Worm (Caenorhabditis elegans) whole organism, young adult: Measurements from ENCODE around the gene T22E5.6.
A peak's percentile ranks its signal among the peaks of the same experiment; 100 is the strongest.

ENCODE experiments used
- B0019.2 ChIP-seq: fragments of 200-800 bp; sonication (Bioruptor generic); conservative IDR thresholded peaks from 2 replicates; pipeline ENCODE4 v1.3.6; 2022; ENCODE audit warnings: missing genetic modification reagents, missing genetic modification characterization, missing compliant biosample characterization
- B0035.1 ChIP-seq: sonication (generic microtip); optimal IDR thresholded peaks from 2 replicates; lab custom pipeline; 2016; ENCODE audit warnings: missing genetic modification characterization, mild to moderate bottlenecking, missing compliant biosample characterization, missing genotype, missing genetic modification reagents
- B0336.3 ChIP-seq: fragments of 200-800 bp; sonication (Bioruptor generic); IDR thresholded peaks from 2 replicates; pipeline ENCODE4 v1.3.6; 2022; ENCODE audit warnings: missing genetic modification characterization, missing compliant biosample characterization
- C06A6.2 ChIP-seq: fragments of 200-800 bp; sonication (Bioruptor generic); conservative IDR thresholded peaks from 2 replicates; pipeline ENCODE4 v1.3.6; 2022; ENCODE audit warnings: missing genetic modification characterization, missing compliant biosample characterization
- D2030.7 ChIP-seq: fragments of 200-800 bp; sonication (Bioruptor generic); IDR thresholded peaks from 2 replicates; pipeline ENCODE4 v1.3.6; 2022; ENCODE audit warnings: missing genetic modification reagents, missing genetic modification characterization, missing compliant biosample characterization
- F10E7.11 ChIP-seq: sonication (generic microtip); optimal IDR thresholded peaks from 2 replicates; lab custom pipeline; 2017; ENCODE audit warnings: mild to moderate bottlenecking, missing genetic modification characterization, moderate library complexity, missing compliant biosample characterization
- F22D6.2 ChIP-seq: sonication (generic microtip); optimal IDR thresholded peaks from 2 replicates; lab custom pipeline; 2016; ENCODE audit warnings: mild to moderate bottlenecking, missing genetic modification characterization, missing compliant biosample characterization
- F39B2.1 ChIP-seq: fragments of 200-800 bp; sonication (Bioruptor generic); IDR thresholded peaks from 2 replicates; pipeline ENCODE4 v1.3.6; 2022; ENCODE audit warnings: missing genetic modification reagents, missing genetic modification characterization, missing compliant biosample characterization
- F49E8.2 ChIP-seq: sonication (generic microtip); optimal IDR thresholded peaks from 3 replicates; lab custom pipeline; 2017; ENCODE audit warnings: missing genetic modification characterization, mild to moderate bottlenecking, missing compliant biosample characterization, antibody characterized with exemption, moderate library complexity; ENCODE audit not compliant: insufficient read depth
- F55B11.4 ChIP-seq: sonication (generic microtip); optimal IDR thresholded peaks from 2 replicates; lab custom pipeline; 2016; ENCODE audit warnings: missing compliant biosample characterization, missing genetic modification characterization, borderline replicate concordance; ENCODE audit not compliant: insufficient read depth
- K11D2.4 ChIP-seq: fragments of 200-800 bp; sonication (Bioruptor generic); IDR thresholded peaks from 2 replicates; pipeline ENCODE4 v1.3.6; 2022; ENCODE audit warnings: missing genetic modification reagents, missing genetic modification characterization, missing compliant biosample characterization
- T26A5.8 ChIP-seq: sonication (generic microtip); optimal IDR thresholded peaks from 2 replicates; lab custom pipeline; 2016; ENCODE audit warnings: missing genetic modification characterization, missing compliant biosample characterization
- Y53F4B.3 ChIP-seq: fragments of 200-800 bp; sonication (Bioruptor generic); IDR thresholded peaks from 2 replicates; pipeline ENCODE4 v1.3.6; 2022; ENCODE audit warnings: missing genetic modification reagents, missing genetic modification characterization, missing compliant biosample characterization
- Y53G8AR.9 ChIP-seq: fragments of 200-800 bp; sonication (Bioruptor generic); conservative IDR thresholded peaks from 2 replicates; pipeline ENCODE4 v1.3.6; 2022; ENCODE audit warnings: missing genetic modification reagents, missing genetic modification characterization, missing compliant biosample characterization
- Y79H2A.3 ChIP-seq: fragments of 200-800 bp; sonication (Bioruptor generic); conservative IDR thresholded peaks from 2 replicates; pipeline ENCODE4 v1.3.6; 2022; ENCODE audit warnings: missing genetic modification reagents, missing genetic modification characterization, missing compliant biosample characterization
- akir-1 ChIP-seq: fragments of 200-800 bp; sonication (Bioruptor generic); optimal IDR thresholded peaks from 2 replicates; lab custom pipeline; 2018; ENCODE audit warnings: mild to moderate bottlenecking, missing genetic modification characterization, moderate library complexity, missing compliant biosample characterization
- aptf-2 ChIP-seq: fragments of 200-800 bp; sonication (Bioruptor generic); conservative IDR thresholded peaks from 2 replicates; pipeline ENCODE4 v1.3.6; 2022; ENCODE audit warnings: missing genetic modification reagents, missing genetic modification characterization, missing compliant biosample characterization
- aptf-3 ChIP-seq: fragments of 200-800 bp; sonication (Bioruptor generic); IDR thresholded peaks from 2 replicates; pipeline ENCODE4 v1.3.6; 2022; ENCODE audit warnings: missing genetic modification characterization, missing compliant biosample characterization
- ceh-100 ChIP-seq: fragments of 200-800 bp; sonication (Bioruptor generic); IDR thresholded peaks from 2 replicates; pipeline ENCODE4 v1.3.6; 2022; ENCODE audit warnings: missing genetic modification reagents, missing genetic modification characterization, missing compliant biosample characterization
- ceh-27 ChIP-seq: fragments of 200-800 bp; sonication (Bioruptor generic); optimal IDR thresholded peaks from 2 replicates; lab custom pipeline; 2018; ENCODE audit warnings: mild to moderate bottlenecking, missing genetic modification characterization, moderate library complexity, missing compliant biosample characterization
- ceh-40 ChIP-seq: fragments of 200-800 bp; sonication (Bioruptor generic); IDR thresholded peaks from 2 replicates; pipeline ENCODE4 v1.3.6; 2022; ENCODE audit warnings: missing genetic modification characterization, missing compliant biosample characterization
- ceh-58 ChIP-seq: fragments of 200-800 bp; sonication (Bioruptor generic); IDR thresholded peaks from 2 replicates; pipeline ENCODE4 v1.3.6; 2022; ENCODE audit warnings: missing genetic modification characterization, missing compliant biosample characterization
- ceh-91 ChIP-seq: fragments of 200-800 bp; sonication (Bioruptor generic); IDR thresholded peaks from 2 replicates; pipeline ENCODE4 v1.3.6; 2022; ENCODE audit warnings: missing genetic modification reagents, missing genetic modification characterization, missing compliant biosample characterization
- chd-7 ChIP-seq: sonication (generic microtip); optimal IDR thresholded peaks from 2 replicates; lab custom pipeline; 2016; ENCODE audit warnings: mild to moderate bottlenecking, missing genetic modification characterization, moderate library complexity, missing compliant biosample characterization
- dox-1 ChIP-seq: fragments of 200-800 bp; sonication (Bioruptor generic); IDR thresholded peaks from 2 replicates; pipeline ENCODE4 v1.3.6; 2022; ENCODE audit warnings: missing genetic modification reagents, missing genetic modification characterization, missing compliant biosample characterization
- dpff-1 ChIP-seq: sonication (generic microtip); optimal IDR thresholded peaks from 2 replicates; lab custom pipeline; 2017; ENCODE audit warnings: mild to moderate bottlenecking, missing genetic modification characterization, missing compliant biosample characterization
- efl-1 ChIP-seq: fragments of 150-350 bp; optimal IDR thresholded peaks from 2 replicates; lab custom pipeline; 2014; ENCODE audit warnings: missing biosample characterization, missing genetic modification reagents, missing genetic modification characterization
- egl-44 ChIP-seq: fragments of 200-800 bp; sonication (Bioruptor generic); IDR thresholded peaks from 2 replicates; pipeline ENCODE4 v1.3.6; 2022; ENCODE audit warnings: missing genetic modification reagents, missing genetic modification characterization, missing compliant biosample characterization
- egrh-3 ChIP-seq: fragments of 200-800 bp; sonication (Bioruptor generic); IDR thresholded peaks from 2 replicates; pipeline ENCODE4 v1.3.6; 2022; ENCODE audit warnings: missing genetic modification reagents, missing genetic modification characterization, missing compliant biosample characterization
- fkh-3 ChIP-seq: sonication (generic microtip); optimal IDR thresholded peaks from 2 replicates; lab custom pipeline; 2016; ENCODE audit warnings: mild to moderate bottlenecking, missing genetic modification characterization, missing compliant biosample characterization
- gei-17 ChIP-seq: fragments of 200-800 bp; sonication (Bioruptor generic); optimal IDR thresholded peaks from 2 replicates; lab custom pipeline; 2018; ENCODE audit warnings: mild to moderate bottlenecking, missing genetic modification characterization, missing compliant biosample characterization
- him-1 ChIP-seq: sonication (generic microtip); optimal IDR thresholded peaks from 2 replicates; lab custom pipeline; 2016; ENCODE audit warnings: missing genotype, missing genetic modification reagents, missing genetic modification characterization, missing compliant biosample characterization
- lin-54 ChIP-seq: fragments of 200-800 bp; sonication (Bioruptor generic); optimal IDR thresholded peaks from 2 replicates; lab custom pipeline; 2018; ENCODE audit warnings: mild to moderate bottlenecking, missing genetic modification characterization, missing compliant biosample characterization
- lsl-1 ChIP-seq: fragments of 200-800 bp; sonication (Bioruptor generic); optimal IDR thresholded peaks from 2 replicates; lab custom pipeline; 2018; ENCODE audit warnings: mild to moderate bottlenecking, missing genetic modification characterization, moderate library complexity, missing compliant biosample characterization
- lsy-27 ChIP-seq: sonication (generic microtip); optimal IDR thresholded peaks from 2 replicates; lab custom pipeline; 2017; ENCODE audit warnings: missing genetic modification characterization, mild to moderate bottlenecking, missing compliant biosample characterization, antibody characterized with exemption, missing genotype, borderline replicate concordance; ENCODE audit not compliant: insufficient read depth
- madf-3 ChIP-seq: fragments of 200-800 bp; sonication (Bioruptor generic); IDR thresholded peaks from 2 replicates; pipeline ENCODE4 v1.3.6; 2022; ENCODE audit warnings: missing genetic modification reagents, missing genetic modification characterization, missing compliant biosample characterization
- madf-6 ChIP-seq: fragments of 200-800 bp; sonication (Bioruptor generic); IDR thresholded peaks from 2 replicates; pipeline ENCODE4 v1.3.6; 2022; ENCODE audit warnings: missing genetic modification reagents, missing genetic modification characterization, missing compliant biosample characterization
- mel-28 ChIP-seq: sonication (generic microtip); optimal IDR thresholded peaks from 2 replicates; lab custom pipeline; 2016; ENCODE audit warnings: borderline replicate concordance, mild to moderate bottlenecking, missing genetic modification characterization, missing compliant biosample characterization
- nhr-120 ChIP-seq: fragments of 200-800 bp; sonication (Bioruptor generic); IDR thresholded peaks from 2 replicates; pipeline ENCODE4 v1.3.6; 2022; ENCODE audit warnings: missing genetic modification characterization, missing compliant biosample characterization
- nhr-90 ChIP-seq: sonication (generic microtip); optimal IDR thresholded peaks from 2 replicates; lab custom pipeline; 2016; ENCODE audit warnings: missing genotype, mild to moderate bottlenecking, missing genetic modification characterization, missing compliant biosample characterization
- pha-4 ChIP-seq: fragments of 150-350 bp; sonication (generic microtip); optimal IDR thresholded peaks from 2 replicates; lab custom pipeline; 2014; ENCODE audit warnings: missing biosample characterization, missing genetic modification reagents, missing genetic modification characterization
- sdz-38 ChIP-seq: sonication (generic microtip); optimal IDR thresholded peaks from 2 replicates; lab custom pipeline; 2016; ENCODE audit warnings: missing genotype, missing genetic modification characterization, missing compliant biosample characterization
- sea-2 ChIP-seq: fragments of 200-800 bp; sonication (Bioruptor generic); IDR thresholded peaks from 2 replicates; pipeline ENCODE4 v1.3.6; 2022; ENCODE audit warnings: missing genetic modification characterization, missing compliant biosample characterization
- tbp1 ChIP-seq: fragments of 200-800 bp; sonication (Bioruptor generic); optimal IDR thresholded peaks from 2 replicates; lab custom pipeline; 2018; ENCODE audit warnings: mild to moderate bottlenecking, missing genetic modification characterization, missing compliant biosample characterization
- unc-62 ChIP-seq: fragments of 150-350 bp; optimal IDR thresholded peaks from 2 replicates; lab custom pipeline; 2014; ENCODE audit warnings: missing biosample characterization, missing genetic modification reagents, missing genetic modification characterization
- zim-3 ChIP-seq: sonication (generic microtip); optimal IDR thresholded peaks from 2 replicates; lab custom pipeline; 2017; ENCODE audit warnings: mild to moderate bottlenecking, missing genetic modification characterization, moderate library complexity, missing compliant biosample characterization
- ztf-28 ChIP-seq: fragments of 200-800 bp; sonication (Bioruptor generic); IDR thresholded peaks from 2 replicates; pipeline ENCODE4 v1.3.6; 2022; ENCODE audit warnings: missing genetic modification reagents, missing genetic modification characterization, missing compliant biosample characterization

Gene T22E5.6

DNA sequence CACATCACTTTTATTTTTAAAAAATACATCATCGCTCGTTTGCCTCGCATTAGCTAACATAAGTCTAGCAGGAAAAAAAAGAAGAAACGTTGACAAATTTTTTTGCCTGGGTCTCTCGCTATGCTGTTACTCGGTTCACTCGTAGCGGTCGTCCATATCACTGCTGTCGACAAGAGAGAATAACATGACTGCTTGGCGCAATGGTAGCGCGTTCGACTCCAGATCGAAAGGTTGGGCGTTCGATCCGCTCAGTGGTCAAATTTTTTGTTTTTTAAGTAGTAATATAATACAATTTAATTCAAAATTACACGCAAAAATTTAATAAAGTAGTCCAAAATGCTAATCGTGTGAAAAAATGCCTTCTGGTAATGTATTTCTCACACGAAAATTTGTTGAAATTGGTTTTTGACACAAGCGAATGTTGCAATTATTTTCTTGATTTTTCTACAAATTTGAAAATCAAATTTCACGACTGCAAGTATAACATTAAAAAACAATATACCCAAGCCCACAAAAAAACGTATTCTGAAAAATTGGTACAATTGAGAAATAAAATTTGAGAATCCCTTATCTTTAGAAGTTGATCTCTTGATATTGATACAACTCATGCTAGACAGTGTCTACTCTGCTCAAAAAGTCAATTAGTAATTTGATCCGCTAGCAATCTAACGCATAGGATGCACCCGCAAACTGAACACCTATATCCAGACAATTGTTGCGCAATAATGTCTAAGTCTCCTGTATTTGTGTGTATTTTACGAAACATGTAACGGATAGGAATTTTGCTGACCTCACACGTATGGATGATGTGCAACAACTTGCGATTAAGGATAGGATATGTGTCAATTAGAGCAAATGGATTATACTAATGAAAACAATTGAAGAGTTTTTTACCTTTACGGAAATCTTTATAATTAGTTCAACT is 44.8 kb downstream of the T22E5.6 start:
- peak; percentile 78; the same call in 1 of the 2 replicates for TF ChIP-seq egl-44
- 0 out of 2 replicates have a peak, but pooled peaks have one; percentile 65 for TF ChIP-seq nhr-120
- TF ChIP-seq unc-62 (GFP tag; lab: Kevin White, UChicago): no peak
- no peak for TF ChIP-seq F55B11.4
- no peak for TF ChIP-seq mel-28 (tag; lab: Kevin White, UChicago)
- no peak for TF ChIP-seq madf-3 (GFP tag; lab: Robert Waterston, UW)
- no peak for TF ChIP-seq chd-7 (tag; lab: Kevin White, UChicago)
- TF ChIP-seq tbp1 (GFP tag; lab: Kevin White, UChicago): peak; percentile 97
- peak; percentile 26 for TF ChIP-seq F10E7.11 (tag; lab: Kevin White, UChicago)
- TF ChIP-seq ceh-58 (GFP tag; lab: Robert Waterston, UW): 0 out of 2 replicates have a peak, but pooled peaks have one; percentile 84
- no peak for TF ChIP-seq madf-6 (GFP tag; lab: Robert Waterston, UW)
- TF ChIP-seq aptf-3 (GFP tag; lab: Robert Waterston, UW): peak; percentile 75; the same call in 1 of the 2 replicates
- TF ChIP-seq B0336.3 (GFP tag; lab: Robert Waterston, UW): no peak
- TF ChIP-seq B0019.2 (GFP tag; lab: Robert Waterston, UW): no peak
- TF ChIP-seq aptf-2 (GFP tag; lab: Robert Waterston, UW): no peak
- peak; percentile 36 for TF ChIP-seq fkh-3 (tag; lab: Kevin White, UChicago)
- no peak for TF ChIP-seq F22D6.2
- peak; percentile 66 for TF ChIP-seq T26A5.8 (tag; lab: Kevin White, UChicago)
- TF ChIP-seq lin-54: no peak
- TF ChIP-seq nhr-90 (tag; lab: Kevin White, UChicago): peak; percentile 81
- peak; percentile 66 for TF ChIP-seq D2030.7 (GFP tag; lab: Robert Waterston, UW)
- TF ChIP-seq lsy-27 (tag; lab: Kevin White, UChicago): peak; percentile 13
- TF ChIP-seq egrh-3 (GFP tag; lab: Robert Waterston, UW): no peak
- no peak for TF ChIP-seq lsl-1 (GFP tag; lab: Kevin White, UChicago)
- TF ChIP-seq ceh-100 (GFP tag; lab: Robert Waterston, UW): peak; percentile 21; the same call in 1 of the 2 replicates
- TF ChIP-seq zim-3: peak; percentile 69
- no peak for TF ChIP-seq pha-4 (tag; lab: Kevin White, UChicago)
- TF ChIP-seq gei-17 (GFP tag; lab: Kevin White, UChicago): peak; percentile 28
- TF ChIP-seq efl-1: no peak
- peak; percentile 9 for TF ChIP-seq akir-1 (GFP tag; lab: Kevin White, UChicago)
- peak; percentile 47 for TF ChIP-seq ceh-27
- no peak for TF ChIP-seq F49E8.2 (tag; lab: Kevin White, UChicago)
- no peak for TF ChIP-seq ztf-28 (GFP tag; lab: Robert Waterston, UW)
- no peak for TF ChIP-seq sdz-38 (tag; lab: Kevin White, UChicago)
- TF ChIP-seq Y53F4B.3: no peak
- TF ChIP-seq ceh-40 (GFP tag; lab: Robert Waterston, UW): peak; percentile 72; the same call in 1 of the 2 replicates
- TF ChIP-seq B0035.1 (tag; lab: Kevin White, UChicago): peak; percentile 62
- TF ChIP-seq dpff-1 (tag; lab: Kevin White, UChicago): no peak
- no peak for TF ChIP-seq Y53G8AR.9 (GFP tag; lab: Robert Waterston, UW)
- TF ChIP-seq sea-2 (GFP tag; lab: Robert Waterston, UW): no peak
- no peak for TF ChIP-seq C06A6.2 (GFP tag; lab: Robert Waterston, UW)
- TF ChIP-seq Y79H2A.3 (GFP tag; lab: Robert Waterston, UW): no peak
- no peak for TF ChIP-seq ceh-91
- TF ChIP-seq him-1 (tag; lab: Kevin White, UChicago): peak; percentile 93
- TF ChIP-seq K11D2.4 (GFP tag; lab: Robert Waterston, UW): 0 out of 2 replicates have a peak, but pooled peaks have one; percentile 26
- no peak for TF ChIP-seq F39B2.1 (GFP tag; lab: Robert Waterston, UW)
- TF ChIP-seq dox-1 (GFP tag; lab: Robert Waterston, UW): no peak; the same call in 1 of the 2 replicates
